Worm (Caenorhabditis elegans): ENCODE measurements around the gene nfu-1.

- no peak for TF ChIP-seq hrde-1 (tag; optimal IDR thresholded peaks at IDR 0.05; ENCODE audit: borderline replicate concordance)
- TF ChIP-seq somi-1 (GFP tag; optimal IDR thresholded peaks at IDR 0.05), result no peak
- no peak for TF ChIP-seq T07F8.4 (tag; optimal IDR thresholded peaks at IDR 0.05)
- TF ChIP-seq nhr-120 (GFP tag; IDR thresholded peaks at IDR 0.05), result no peak
- no peak for TF ChIP-seq snpc-4 (GFP tag; optimal IDR thresholded peaks at IDR 0.05)
- TF ChIP-seq snpc-4 (tag; optimal IDR thresholded peaks at IDR 0.05), result no peak
- no peak for TF ChIP-seq ztf-28 (GFP tag; IDR thresholded peaks at IDR 0.05)
- no peak for TF ChIP-seq F57A8.1 (GFP tag; optimal IDR thresholded peaks at IDR 0.05)
- TF ChIP-seq ama-1 (optimal IDR thresholded peaks at IDR 0.05), result no peak
- TF ChIP-seq ama-1 (GFP tag; optimal IDR thresholded peaks at IDR 0.05), result no peak
- no peak for TF ChIP-seq aptf-2 (GFP tag; conservative IDR thresholded peaks at IDR 0.05)
- no peak for TF ChIP-seq chd-7 (tag; optimal IDR thresholded peaks at IDR 0.05)
- TF ChIP-seq madf-10 (tag; optimal IDR thresholded peaks at IDR 0.05), result no peak
- no peak for TF ChIP-seq B0261.1 (tag; optimal IDR thresholded peaks at IDR 0.05)
Observed at ce11 chrIV:10349871-10350640, 37.2 kb upstream of the nfu-1 start, which contains the start of the genes unc-43 and Y43C5B.3.

Data from whole organism, young adult.